Worm (Caenorhabditis elegans) whole organism, midembryonic: Measurements from ENCODE around the gene K09F6.13.
"Not testable (repeated sequence)": the region's sequence is repeated elsewhere in the genome, so short reads cannot be mapped to it uniquely, and the experiment has no call there.

ENCODE experiments used
- T22C8.4 ChIP-seq: fragments of 200-800 bp; sonication (Bioruptor generic); IDR thresholded peaks from 2 replicates; pipeline ENCODE4 v1.3.6; 2022; ENCODE audit warnings: missing genetic modification characterization, missing compliant biosample characterization
- cog-1 ChIP-seq: sonication (generic microtip); optimal IDR thresholded peaks from 2 replicates; lab custom pipeline; 2016; ENCODE audit warnings: missing genetic modification characterization, missing compliant biosample characterization
- flt-1 ChIP-seq: fragments of 200-800 bp; sonication (Bioruptor generic); IDR thresholded peaks from 2 replicates; pipeline ENCODE4 v1.3.6; 2022; ENCODE audit warnings: missing genetic modification characterization, missing compliant biosample characterization
- klf-2 ChIP-seq: fragments of 200-800 bp; sonication (Bioruptor generic); conservative IDR thresholded peaks from 2 replicates; pipeline ENCODE4 v1.3.6; 2022; ENCODE audit warnings: missing genetic modification reagents, missing genetic modification characterization, missing compliant biosample characterization
- med-1 ChIP-seq: sonication (generic microtip); optimal IDR thresholded peaks from 2 replicates; lab custom pipeline; 2017; ENCODE audit warnings: missing genetic modification characterization, mild to moderate bottlenecking, missing compliant biosample characterization, antibody characterized with exemption, missing genetic modification reagents; ENCODE audit not compliant: insufficient read depth
- ref-1 ChIP-seq: fragments of 200-800 bp; sonication (Bioruptor generic); conservative IDR thresholded peaks from 2 replicates; pipeline ENCODE4 v1.3.6; 2022; ENCODE audit warnings: missing genetic modification reagents, missing genetic modification characterization, missing compliant biosample characterization
- tab-1 ChIP-seq: fragments of 200-800 bp; sonication (Bioruptor generic); IDR thresholded peaks from 2 replicates; pipeline ENCODE4 v1.3.6; 2022; ENCODE audit warnings: missing genetic modification characterization, missing compliant biosample characterization
- ztf-23 ChIP-seq: fragments of 200-800 bp; sonication (Bioruptor generic); IDR thresholded peaks from 2 replicates; pipeline ENCODE4 v1.3.6; 2022; ENCODE audit warnings: missing genetic modification reagents, missing genetic modification characterization, missing compliant biosample characterization
- ztf-29 ChIP-seq: fragments of 200-800 bp; sonication (Bioruptor generic); IDR thresholded peaks from 2 replicates; pipeline ENCODE4 v1.3.6; 2022; ENCODE audit warnings: missing genetic modification reagents, missing genetic modification characterization, missing compliant biosample characterization

Gene K09F6.13

ce11 chrII:2288798-2289197, at the start of gene K09F6.13, which contains the start of gene K09F6.10:
TSS of gene K09F6.13 (plus strand) at chrII:2289114.
TSS of gene K09F6.10 (minus strand) at chrII:2288883.
- TF ChIP-seq med-1 = no peak
- no peak for TF ChIP-seq flt-1 (GFP tag; lab: Robert Waterston, UW)
- TF ChIP-seq klf-2 = no peak
- TF ChIP-seq T22C8.4 (GFP tag; lab: Robert Waterston, UW) = no peak
- TF ChIP-seq tab-1 (GFP tag; lab: Robert Waterston, UW) = no peak
- no peak for TF ChIP-seq cog-1 (tag; lab: Kevin White, UChicago)
- TF ChIP-seq ztf-29 (GFP tag; lab: Robert Waterston, UW) = no peak
- no peak for TF ChIP-seq ref-1
- no peak for TF ChIP-seq ztf-23

- TF ChIP-seq ztf-23 = no peak
- no peak for TF ChIP-seq ztf-29 (GFP tag; lab: Robert Waterston, UW)
- TF ChIP-seq med-1 = no peak
- TF ChIP-seq T22C8.4 (GFP tag; lab: Robert Waterston, UW) = no peak
- TF ChIP-seq ref-1 = no peak
- no peak for TF ChIP-seq flt-1 (GFP tag; lab: Robert Waterston, UW)
- no peak for TF ChIP-seq tab-1 (GFP tag; lab: Robert Waterston, UW)
- no peak for TF ChIP-seq klf-2
- TF ChIP-seq cog-1 (tag; lab: Kevin White, UChicago) = no peak
These were observed 45.6 kb upstream of the K09F6.13 start, which contains the start of gene F54A3.2 for ce11 chrII:2243342-2243741. TSS of gene F54A3.2 (plus strand) at chrII:2243642.

ce11 chrII:2251617-2252016, 37.3 kb upstream of the K09F6.13 start:
- TF ChIP-seq med-1 (no peak), ref-1 (peak; percentile 30; the same call in 1 of the 2 replicates), flt-1 (GFP tag; lab: Robert Waterston, UW) (no peak)

- no peak for TF ChIP-seq tab-1 (GFP tag; lab: Robert Waterston, UW)
- no peak for TF ChIP-seq cog-1 (tag; lab: Kevin White, UChicago)
- no peak for TF ChIP-seq ref-1
- no peak for TF ChIP-seq T22C8.4 (GFP tag; lab: Robert Waterston, UW)
- no peak for TF ChIP-seq med-1
- TF ChIP-seq ztf-23 = no peak
These were observed 35.2 kb upstream of the K09F6.13 start for ce11 chrII:2253676-2254075.

- not testable (repeated sequence) for TF ChIP-seq klf-2; ztf-29 (GFP tag; lab: Robert Waterston, UW); med-1
These were observed 34.1 kb upstream of the K09F6.13 start, which contains the start of gene K09F6.3 for ce11 chrII:2254861-2255260. TSS of gene K09F6.3 (plus strand) at chrII:2255161.

- TF ChIP-seq tab-1 (GFP tag; lab: Robert Waterston, UW) = no peak
These were observed 15.2 kb upstream of the K09F6.13 start for ce11 chrII:2273750-2274149.

- TF ChIP-seq tab-1 (GFP tag; lab: Robert Waterston, UW) (no peak), T22C8.4 (GFP tag; lab: Robert Waterston, UW) (no peak), klf-2 (no peak), cog-1 (tag; lab: Kevin White, UChicago) (no peak), ztf-29 (GFP tag; lab: Robert Waterston, UW) (no peak), flt-1 (GFP tag; lab: Robert Waterston, UW) (no peak), ztf-23 (no peak), ref-1 (no peak), med-1 (no peak)
These were observed 11.5 kb upstream of the K09F6.13 start, which contains the start of gene K09F6.15 for ce11 chrII:2277418-2277817. TSS of gene K09F6.15 (minus strand) at chrII:2277518.

ce11 chrII:2279263-2279662, 9.7 kb upstream of the K09F6.13 start, which contains the start of gene K09F6.6:
TSS of gene K09F6.6 (minus strand) at chrII:2279305.
- TF ChIP-seq ref-1 (no peak), ztf-23 (no peak), cog-1 (tag; lab: Kevin White, UChicago) (no peak), klf-2 (no peak), T22C8.4 (GFP tag; lab: Robert Waterston, UW) (no peak), flt-1 (GFP tag; lab: Robert Waterston, UW) (no peak), tab-1 (GFP tag; lab: Robert Waterston, UW) (no peak), ztf-29 (GFP tag; lab: Robert Waterston, UW) (no peak)

- TF ChIP-seq T22C8.4 (GFP tag; lab: Robert Waterston, UW) (no peak), med-1 (no peak), ztf-23 (no peak), cog-1 (tag; lab: Kevin White, UChicago) (no peak), ztf-29 (GFP tag; lab: Robert Waterston, UW) (no peak), ref-1 (no peak), klf-2 (no peak), tab-1 (GFP tag; lab: Robert Waterston, UW) (no peak), flt-1 (GFP tag; lab: Robert Waterston, UW) (no peak)
These were observed 9.1 kb upstream of the K09F6.13 start, which contains the start of gene K09F6.11 for ce11 chrII:2279839-2280238. TSS of gene K09F6.11 (plus strand) at chrII:2280139.

ce11 chrII:2282599-2282998, 6.3 kb upstream of the K09F6.13 start, which contains the start of gene K09F6.9:
TSS of gene K09F6.9 (minus strand) at chrII:2282699.
- TF ChIP-seq tab-1 (GFP tag; lab: Robert Waterston, UW); ztf-23; klf-2: not testable (repeated sequence)

- TF ChIP-seq ztf-23 = no peak
These were observed 4.2 kb upstream of the K09F6.13 start for ce11 chrII:2284703-2285102.

ce11 chrII:2289441-2289840, 527 bp downstream of the K09F6.13 start:
- TF ChIP-seq ref-1 = no peak
